ENCODE assay signal across 2 fruit fly cellular contexts in the genomic region with DNA sequence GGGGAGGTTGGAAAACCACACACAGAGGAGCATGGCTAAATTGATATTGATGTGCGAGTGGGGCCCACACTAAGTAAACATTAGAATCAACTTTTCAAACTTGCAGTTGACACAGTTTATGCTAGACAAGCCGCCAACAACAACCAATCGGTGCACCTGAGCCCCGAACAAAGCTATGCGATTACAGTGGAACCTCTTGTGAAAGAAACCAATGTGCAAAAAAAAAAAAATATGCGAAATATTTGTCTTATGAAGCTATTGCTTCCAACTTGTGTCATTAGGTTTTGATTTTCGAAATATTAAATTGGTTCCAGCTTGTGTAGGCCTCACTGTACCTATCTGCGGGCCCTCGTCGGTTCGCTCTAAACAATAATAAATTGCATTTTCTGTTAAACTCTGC.
TF ChIP-seq lines count a peak whose summit lies in the region.

No protein-coding gene starts in this region.

TF ChIP-seq in whole organism, embryonic, 481 proteins besides CTCF, POLR2A, EP300 and RAD21 (continued from another document and continues in another):
- TF ChIP-seq CG2889 (GFP tag; IDR thresholded peaks at IDR 0.05; lab: Robert Waterston, UW): peak; percentile 70; the same call in 2 of the 3 replicates
- TF ChIP-seq ken (GFP tag; IDR thresholded peaks at IDR 0.05; lab: Robert Waterston, UW): peak; percentile 82; the same call in 2 of the 3 replicates
- no peak for TF ChIP-seq ERR (GFP tag; optimal IDR thresholded peaks at IDR 0.05; lab: Kevin White, UChicago)
- peak; percentile 20 for TF ChIP-seq sd (tag; optimal IDR thresholded peaks at IDR 0.05; lab: Kevin White, UChicago)
- TF ChIP-seq CG1647 (GFP tag; optimal IDR thresholded peaks at IDR 0.05; lab: Kevin White, UChicago): peak; percentile 62
- peak; percentile 54 for TF ChIP-seq Meics (GFP tag; optimal IDR thresholded peaks at IDR 0.05; lab: Kevin White, UChicago)
- TF ChIP-seq CG7963 (GFP tag; IDR thresholded peaks at IDR 0.05; lab: Robert Waterston, UW; ENCODE audit: partially characterized antibody): no peak
- no peak for TF ChIP-seq zen2 (GFP tag; IDR thresholded peaks at IDR 0.05; lab: Robert Waterston, UW; ENCODE audit: partially characterized antibody)
- peak; percentile 32; the same call in 1 of the 2 replicates for TF ChIP-seq crol (GFP tag; IDR thresholded peaks at IDR 0.05; lab: Robert Waterston, UW)
- TF ChIP-seq CG10565 (GFP tag; optimal IDR thresholded peaks at IDR 0.05; lab: Kevin White, UChicago): peak; percentile 10
- TF ChIP-seq CG14441 (GFP tag; IDR thresholded peaks at IDR 0.05; lab: Robert Waterston, UW): peak; percentile 79
- TF ChIP-seq Atf3 (GFP tag; optimal IDR thresholded peaks at IDR 0.05; lab: Kevin White, UChicago): peak; percentile 68
- peak; percentile 44 for TF ChIP-seq CG2120 (GFP tag; optimal IDR thresholded peaks at IDR 0.05; lab: Kevin White, UChicago)
- TF ChIP-seq Lpt (GFP tag; optimal IDR thresholded peaks at IDR 0.05; lab: Kevin White, UChicago): no peak
- no peak for TF ChIP-seq CG3163 (GFP tag; optimal IDR thresholded peaks at IDR 0.05; lab: Kevin White, UChicago)
- TF ChIP-seq ash1 (GFP tag; optimal IDR thresholded peaks at IDR 0.05; lab: Kevin White, UChicago): no peak
- TF ChIP-seq NfI (GFP tag; optimal IDR thresholded peaks at IDR 0.05; lab: Kevin White, UChicago): peak; percentile 69
- peak; percentile 64 for TF ChIP-seq ewg (GFP tag; optimal IDR thresholded peaks at IDR 0.05; lab: Kevin White, UChicago)
- TF ChIP-seq toy (GFP tag; IDR thresholded peaks at IDR 0.05; lab: Robert Waterston, UW): peak; percentile 62; the same call in 1 of the 2 replicates
- TF ChIP-seq CG3847 (GFP tag; IDR thresholded peaks at IDR 0.05; lab: Robert Waterston, UW): peak; percentile 55
- TF ChIP-seq wor (GFP tag; IDR thresholded peaks at IDR 0.05; lab: Robert Waterston, UW): peak; percentile 73
- TF ChIP-seq ranshi (GFP tag; IDR thresholded peaks at IDR 0.05; lab: Robert Waterston, UW): peak; percentile 74
- TF ChIP-seq sima (GFP tag; optimal IDR thresholded peaks at IDR 0.05; lab: Kevin White, UChicago): no peak
- TF ChIP-seq CG4617 (GFP tag; optimal IDR thresholded peaks at IDR 0.05; lab: Kevin White, UChicago; ENCODE audit: borderline replicate concordance): peak; percentile 13
- peak; percentile 54 for TF ChIP-seq CG10209 (GFP tag; optimal IDR thresholded peaks at IDR 0.05; lab: Kevin White, UChicago)
- TF ChIP-seq Mes4 (GFP tag; optimal IDR thresholded peaks at IDR 0.05; lab: Kevin White, UChicago): peak; percentile 65
- peak; percentile 51 for TF ChIP-seq nerfin-1 (tag; optimal IDR thresholded peaks at IDR 0.05; lab: Kevin White, UChicago)
- no peak for TF ChIP-seq CG6765 (GFP tag; optimal IDR thresholded peaks at IDR 0.05; lab: Kevin White, UChicago)
- peak; percentile 90 for TF ChIP-seq vvl (GFP tag; IDR thresholded peaks at IDR 0.05; lab: Robert Waterston, UW)
- peak; percentile 58 for TF ChIP-seq ems (GFP tag; optimal IDR thresholded peaks at IDR 0.05; lab: Kevin White, UChicago)
- TF ChIP-seq chm (GFP tag; IDR thresholded peaks at IDR 0.05; lab: Robert Waterston, UW): peak; percentile 76
- no peak for TF ChIP-seq CG6854 (GFP tag; optimal IDR thresholded peaks at IDR 0.05; lab: Kevin White, UChicago)
- TF ChIP-seq tio (GFP tag; optimal IDR thresholded peaks at IDR 0.05; lab: Kevin White, UChicago): peak; percentile 42
- peak; percentile 6 for TF ChIP-seq CG2116 (GFP tag; optimal IDR thresholded peaks at IDR 0.05; lab: Kevin White, UChicago)
- TF ChIP-seq wdn (GFP tag; IDR thresholded peaks at IDR 0.05; lab: Robert Waterston, UW): no peak
- peak; percentile 8 for TF ChIP-seq D19A (tag; optimal IDR thresholded peaks at IDR 0.05; lab: Kevin White, UChicago)
- TF ChIP-seq CG12659 (GFP tag; optimal IDR thresholded peaks at IDR 0.05; lab: Kevin White, UChicago): peak; percentile 61
- TF ChIP-seq CG15011 (GFP tag; optimal IDR thresholded peaks at IDR 0.05; lab: Kevin White, UChicago): no peak
- peak; percentile 80 for TF ChIP-seq slbo (GFP tag; IDR thresholded peaks at IDR 0.05; lab: Robert Waterston, UW)
- peak; percentile 30 for TF ChIP-seq scrt (GFP tag; optimal IDR thresholded peaks at IDR 0.05; lab: Kevin White, UChicago)
- TF ChIP-seq eve (GFP tag; optimal IDR thresholded peaks at IDR 0.05; lab: Kevin White, UChicago): no peak
- TF ChIP-seq CG11456 (GFP tag; IDR thresholded peaks at IDR 0.05; lab: Robert Waterston, UW): peak; percentile 79; the same call in 2 of the 3 replicates
- TF ChIP-seq Hmr (GFP tag; optimal IDR thresholded peaks at IDR 0.05; lab: Kevin White, UChicago): peak; percentile 48
- no peak for TF ChIP-seq nom (GFP tag; optimal IDR thresholded peaks at IDR 0.05; lab: Kevin White, UChicago)
- no peak for TF ChIP-seq Tbp (GFP tag; optimal IDR thresholded peaks at IDR 0.05; lab: Kevin White, UChicago)
- peak; percentile 84 for TF ChIP-seq sens-2 (GFP tag; IDR thresholded peaks at IDR 0.05; lab: Robert Waterston, UW)
- TF ChIP-seq CG7786 (GFP tag; optimal IDR thresholded peaks at IDR 0.05; lab: Kevin White, UChicago): peak; percentile 59
- TF ChIP-seq HLHmδ (GFP tag; optimal IDR thresholded peaks at IDR 0.05; lab: Kevin White, UChicago): no peak
- TF ChIP-seq YL-1 (GFP tag; optimal IDR thresholded peaks at IDR 0.05; lab: Kevin White, UChicago): no peak
- TF ChIP-seq pfk (GFP tag; optimal IDR thresholded peaks at IDR 0.05; lab: Kevin White, UChicago): no peak
- TF ChIP-seq Atf6 (GFP tag; IDR thresholded peaks at IDR 0.05; lab: Robert Waterston, UW): peak; percentile 49; the same call in 1 of the 2 replicates
- TF ChIP-seq crp (GFP tag; optimal IDR thresholded peaks at IDR 0.05; lab: Kevin White, UChicago): peak in 1 of 2 experiments; percentile 1
- TF ChIP-seq CG11085 (GFP tag; IDR thresholded peaks at IDR 0.05; lab: Robert Waterston, UW): peak; percentile 54
- peak; percentile 41 for TF ChIP-seq CG13296 (GFP tag; optimal IDR thresholded peaks at IDR 0.05; lab: Kevin White, UChicago)
- TF ChIP-seq pros (GFP tag; optimal IDR thresholded peaks at IDR 0.05; lab: Kevin White, UChicago): no peak
- no peak for TF ChIP-seq CG4854 (GFP tag; optimal IDR thresholded peaks at IDR 0.05; lab: Kevin White, UChicago)
- no peak for TF ChIP-seq al (GFP tag; IDR thresholded peaks at IDR 0.05; lab: Robert Waterston, UW)
- TF ChIP-seq grn (GFP tag; optimal IDR thresholded peaks at IDR 0.05; lab: Kevin White, UChicago): no peak
- peak; percentile 14 for TF ChIP-seq NK7.1 (GFP tag; optimal IDR thresholded peaks at IDR 0.05; lab: Kevin White, UChicago)
- peak; percentile 35 for TF ChIP-seq CG17186 (GFP tag; optimal IDR thresholded peaks at IDR 0.05; lab: Kevin White, UChicago)
- peak; percentile 77 for TF ChIP-seq CG10979 (tag; optimal IDR thresholded peaks at IDR 0.05; lab: Kevin White, UChicago)
- 0 out of 2 replicates have a peak, but pooled peaks have one; percentile 21 for TF ChIP-seq MBD-R2 (GFP tag; IDR thresholded peaks at IDR 0.05; lab: Robert Waterston, UW)
- peak; percentile 25 for TF ChIP-seq CG31388 (GFP tag; optimal IDR thresholded peaks at IDR 0.05; lab: Kevin White, UChicago)

TF ChIP-seq in whole organism, prepupa, 60 proteins besides CTCF, POLR2A, EP300 and RAD21 (continued from another document):
- TF ChIP-seq CG11902 (GFP tag; optimal IDR thresholded peaks at IDR 0.05; lab: Kevin White, UChicago) (peak; percentile 62), acj6 (GFP tag; optimal IDR thresholded peaks at IDR 0.05; lab: Kevin White, UChicago) (peak; percentile 62), Ets96B (tag; optimal IDR thresholded peaks at IDR 0.05; lab: Kevin White, UChicago) (peak; percentile 25), CG10631 (GFP tag; optimal IDR thresholded peaks at IDR 0.05; lab: Kevin White, UChicago) (peak; percentile 61), Gug (GFP tag; IDR thresholded peaks at IDR 0.05; lab: Robert Waterston, UW) (peak; percentile 89), salr (GFP tag; optimal IDR thresholded peaks at IDR 0.05; lab: Kevin White, UChicago) (peak in 1 of 2 experiments; percentile 49), OdsH (GFP tag; optimal IDR thresholded peaks at IDR 0.05; lab: Kevin White, UChicago) (peak; percentile 75), fd85E (GFP tag; optimal IDR thresholded peaks at IDR 0.05; lab: Kevin White, UChicago) (no peak), Eip78C (GFP tag; lab: Kevin White, UChicago) (peak; percentile 94), Ets21C (GFP tag; optimal IDR thresholded peaks at IDR 0.05; lab: Kevin White, UChicago) (no peak), Sox14 (GFP tag; optimal IDR thresholded peaks at IDR 0.05; lab: Kevin White, UChicago) (peak; percentile 63), CG9139 (GFP tag; optimal IDR thresholded peaks at IDR 0.05; lab: Kevin White, UChicago) (peak; percentile 1), CG11294 (GFP tag; IDR thresholded peaks at IDR 0.05; lab: Robert Waterston, UW) (peak; percentile 90), Lpt (GFP tag; optimal IDR thresholded peaks at IDR 0.05; lab: Kevin White, UChicago) (peak; percentile 76), cyc (GFP tag; optimal IDR thresholded peaks at IDR 0.05; lab: Kevin White, UChicago) (peak; percentile 66), CG6276 (GFP tag; optimal IDR thresholded peaks at IDR 0.05; lab: Kevin White, UChicago) (peak; percentile 80), Hr4 (GFP tag; optimal IDR thresholded peaks at IDR 0.05; lab: Kevin White, UChicago) (peak; percentile 78), CG3919 (GFP tag; optimal IDR thresholded peaks at IDR 0.05; lab: Kevin White, UChicago) (peak; percentile 84), Hr38 (GFP tag; optimal IDR thresholded peaks at IDR 0.05; lab: Kevin White, UChicago) (no peak), CG6808 (GFP tag; optimal IDR thresholded peaks at IDR 0.05; lab: Kevin White, UChicago) (peak; percentile 53), topi (GFP tag; optimal IDR thresholded peaks at IDR 0.05; lab: Kevin White, UChicago) (peak; percentile 46), dac (GFP tag; optimal IDR thresholded peaks at IDR 0.05; lab: Kevin White, UChicago) (peak; percentile 67), Sox15 (GFP tag; optimal IDR thresholded peaks at IDR 0.05; lab: Kevin White, UChicago) (peak; percentile 13), CG7368 (GFP tag; optimal IDR thresholded peaks at IDR 0.05; lab: Kevin White, UChicago) (peak; percentile 43), CG8119 (GFP tag; IDR thresholded peaks at IDR 0.05; lab: Robert Waterston, UW) (peak; percentile 87), Blimp-1 (GFP tag; optimal IDR thresholded peaks at IDR 0.05; lab: Kevin White, UChicago) (no peak), Smox (GFP tag; optimal IDR thresholded peaks at IDR 0.05; lab: Kevin White, UChicago) (no peak), achi (GFP tag; optimal IDR thresholded peaks at IDR 0.05; lab: Kevin White, UChicago) (peak; percentile 55), CG6163 (GFP tag; IDR thresholded peaks at IDR 0.05; lab: Robert Waterston, UW) (peak; percentile 93), pdm3 (GFP tag; optimal IDR thresholded peaks at IDR 0.05; lab: Kevin White, UChicago) (peak; percentile 66), CG34406 (GFP tag; optimal IDR thresholded peaks at IDR 0.05; lab: Kevin White, UChicago) (peak; percentile 41), CG32006 (GFP tag; optimal IDR thresholded peaks at IDR 0.05; lab: Kevin White, UChicago) (peak; percentile 85), net (GFP tag; optimal IDR thresholded peaks at IDR 0.05; lab: Kevin White, UChicago) (peak; percentile 72), CG31627 (GFP tag; optimal IDR thresholded peaks at IDR 0.05; lab: Kevin White, UChicago) (peak; percentile 56), fd59A (GFP tag; optimal IDR thresholded peaks at IDR 0.05; lab: Kevin White, UChicago) (peak; percentile 18), CG11762 (GFP tag; optimal IDR thresholded peaks at IDR 0.05; lab: Kevin White, UChicago; ENCODE audit: insufficient read depth) (peak; percentile 67), ss (GFP tag; optimal IDR thresholded peaks at IDR 0.05; lab: Kevin White, UChicago) (no peak), CG10669 (GFP tag; optimal IDR thresholded peaks at IDR 0.05; lab: Kevin White, UChicago) (peak; percentile 50), CG3032 (tag; optimal IDR thresholded peaks at IDR 0.05; lab: Kevin White, UChicago) (peak; percentile 35), CG6854 (GFP tag; optimal IDR thresholded peaks at IDR 0.05; lab: Kevin White, UChicago) (no peak)
